Comparison of ENCODE assay signal across 1 fruit fly cellular context in the genomic region with DNA sequence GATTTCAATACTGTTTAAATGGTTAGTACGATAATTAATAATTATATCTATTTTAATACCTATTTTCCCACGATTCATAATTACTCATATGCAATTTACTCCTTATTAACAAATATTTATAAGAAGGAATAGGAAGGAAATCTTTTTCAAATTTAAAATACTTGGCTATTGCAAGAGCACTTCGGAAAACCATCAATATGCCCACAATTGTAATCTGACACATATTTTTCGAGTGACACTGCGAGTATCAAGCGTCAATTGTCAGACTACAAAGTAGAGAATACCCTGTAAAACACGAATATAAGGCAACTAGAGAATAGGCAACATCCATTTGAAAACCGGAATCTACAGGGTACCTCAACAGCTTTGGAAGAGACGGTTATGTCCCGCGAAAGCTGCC.
TF ChIP-seq lines count a peak whose summit lies in the region.

No protein-coding gene starts in this region.

TF ChIP-seq in whole organism, embryonic, 481 proteins besides CTCF, POLR2A, EP300 and RAD21 (continued from another document and continues in another):
- TF ChIP-seq pros (GFP tag; optimal IDR thresholded peaks at IDR 0.05; lab: Kevin White, UChicago) (no peak), ac (GFP tag; optimal IDR thresholded peaks at IDR 0.05; lab: Kevin White, UChicago) (no peak), dmrt99B (tag; optimal IDR thresholded peaks at IDR 0.05; lab: Kevin White, UChicago) (peak; percentile 58), zen (tag; optimal IDR thresholded peaks at IDR 0.05; lab: Kevin White, UChicago) (no peak), pan (optimal IDR thresholded peaks at IDR 0.05; lab: Kevin White, UChicago) (no peak), pan (GFP tag; optimal IDR thresholded peaks at IDR 0.05 in 1 of 2, IDR thresholded peaks at IDR 0.05 in 1 of 2) (no peak), H2.0 (GFP tag; IDR thresholded peaks at IDR 0.05; lab: Robert Waterston, UW) (no peak), CG12236 (GFP tag; optimal IDR thresholded peaks at IDR 0.05; lab: Kevin White, UChicago) (no peak), CG11696 (GFP tag; IDR thresholded peaks at IDR 0.05; lab: Robert Waterston, UW) (no peak), kay (GFP tag; optimal IDR thresholded peaks at IDR 0.05; lab: Kevin White, UChicago) (no peak), Optix (GFP tag; IDR thresholded peaks at IDR 0.05; lab: Robert Waterston, UW) (no peak), CG11456 (GFP tag; IDR thresholded peaks at IDR 0.05; lab: Robert Waterston, UW) (no peak), CG2116 (GFP tag; optimal IDR thresholded peaks at IDR 0.05; lab: Kevin White, UChicago) (no peak), scrt (GFP tag; optimal IDR thresholded peaks at IDR 0.05; lab: Kevin White, UChicago) (no peak), CG2202 (tag; optimal IDR thresholded peaks at IDR 0.05; lab: Kevin White, UChicago) (no peak), Camta (GFP tag; optimal IDR thresholded peaks at IDR 0.05; lab: Kevin White, UChicago) (no peak), Ptx1 (GFP tag; IDR thresholded peaks at IDR 0.05; lab: Robert Waterston, UW) (no peak), CG6683 (GFP tag; optimal IDR thresholded peaks at IDR 0.05; lab: Kevin White, UChicago) (peak; percentile 13), ftz-f1 (GFP tag; optimal IDR thresholded peaks at IDR 0.05; lab: Kevin White, UChicago) (no peak), CG12942 (GFP tag; optimal IDR thresholded peaks at IDR 0.05; lab: Kevin White, UChicago) (no peak), sim (GFP tag; IDR thresholded peaks at IDR 0.05; lab: Robert Waterston, UW) (no peak), Aef1 (GFP tag; IDR thresholded peaks at IDR 0.05; lab: Robert Waterston, UW) (no peak), CG11247 (GFP tag; IDR thresholded peaks at IDR 0.05; lab: Robert Waterston, UW) (no peak), row (GFP tag; IDR thresholded peaks at IDR 0.05; lab: Robert Waterston, UW) (peak; percentile 43), ato (GFP tag; IDR thresholded peaks at IDR 0.05; lab: Robert Waterston, UW; ENCODE audit: partially characterized antibody) (no peak), CG4730 (GFP tag; IDR thresholded peaks at IDR 0.05; lab: Robert Waterston, UW) (no peak), pb (GFP tag; optimal IDR thresholded peaks at IDR 0.05; lab: Kevin White, UChicago) (no peak), CG18262 (tag; optimal IDR thresholded peaks at IDR 0.05; lab: Kevin White, UChicago) (peak; percentile 16), CG18011 (GFP tag; optimal IDR thresholded peaks at IDR 0.05; lab: Kevin White, UChicago) (no peak), Eip74EF (GFP tag; optimal IDR thresholded peaks at IDR 0.05; lab: Kevin White, UChicago) (no peak), CG43689 (GFP tag; IDR thresholded peaks at IDR 0.05; lab: Robert Waterston, UW) (no peak), eve (GFP tag; optimal IDR thresholded peaks at IDR 0.05; lab: Kevin White, UChicago) (no peak), CG7357 (GFP tag; IDR thresholded peaks at IDR 0.05; lab: Robert Waterston, UW) (no peak), HLH3B (GFP tag; IDR thresholded peaks at IDR 0.05; lab: Robert Waterston, UW) (no peak), CG9932 (GFP tag; IDR thresholded peaks at IDR 0.05; lab: Robert Waterston, UW) (peak; percentile 35), en (GFP tag; optimal IDR thresholded peaks at IDR 0.05; lab: Kevin White, UChicago) (no peak), lab (GFP tag; optimal IDR thresholded peaks at IDR 0.05; lab: Kevin White, UChicago) (peak; percentile 57), tgo (GFP tag; IDR thresholded peaks at IDR 0.05; lab: Robert Waterston, UW) (no peak), Usf (GFP tag; optimal IDR thresholded peaks at IDR 0.05; lab: Kevin White, UChicago) (no peak), ab (GFP tag; optimal IDR thresholded peaks at IDR 0.05; lab: Kevin White, UChicago) (no peak), Dek (tag; optimal IDR thresholded peaks at IDR 0.05; lab: Kevin White, UChicago) (peak; percentile 31), ranshi (GFP tag; IDR thresholded peaks at IDR 0.05; lab: Robert Waterston, UW) (no peak), CG10959 (GFP tag; IDR thresholded peaks at IDR 0.05; lab: Robert Waterston, UW) (no peak), sd (tag; optimal IDR thresholded peaks at IDR 0.05; lab: Kevin White, UChicago) (no peak), CG10366 (GFP tag; IDR thresholded peaks at IDR 0.05; lab: Robert Waterston, UW) (no peak), CG4854 (GFP tag; optimal IDR thresholded peaks at IDR 0.05; lab: Kevin White, UChicago) (no peak), CG1603 (tag; optimal IDR thresholded peaks at IDR 0.05; lab: Kevin White, UChicago) (no peak), CG3163 (GFP tag; optimal IDR thresholded peaks at IDR 0.05; lab: Kevin White, UChicago) (no peak), kni (GFP tag; optimal IDR thresholded peaks at IDR 0.05; lab: Kevin White, UChicago) (no peak), pita (GFP tag; optimal IDR thresholded peaks at IDR 0.05; lab: Kevin White, UChicago) (no peak), Sox100B (GFP tag; optimal IDR thresholded peaks at IDR 0.05; lab: Kevin White, UChicago) (peak; percentile 14), Mes4 (GFP tag; optimal IDR thresholded peaks at IDR 0.05; lab: Kevin White, UChicago) (no peak), caup (GFP tag; optimal IDR thresholded peaks at IDR 0.05; lab: Kevin White, UChicago; ENCODE audit: severe bottlenecking) (peak; percentile 3), lov (optimal IDR thresholded peaks at IDR 0.05; lab: Kevin White, UChicago) (no peak), lov (GFP tag; IDR thresholded peaks at IDR 0.05; lab: Robert Waterston, UW) (no peak), CG10654 (GFP tag; optimal IDR thresholded peaks at IDR 0.05; lab: Kevin White, UChicago) (no peak), CG4360 (GFP tag; IDR thresholded peaks at IDR 0.05; lab: Robert Waterston, UW) (no peak), CG16863 (GFP tag; optimal IDR thresholded peaks at IDR 0.05; lab: Kevin White, UChicago) (no peak), Fer2 (tag; optimal IDR thresholded peaks at IDR 0.05; lab: Kevin White, UChicago) (no peak), run (tag; optimal IDR thresholded peaks at IDR 0.05; lab: Kevin White, UChicago) (no peak), B-H1 (GFP tag; IDR thresholded peaks at IDR 0.05; lab: Robert Waterston, UW) (no peak), CG1647 (GFP tag; optimal IDR thresholded peaks at IDR 0.05; lab: Kevin White, UChicago) (no peak), CG4328 (GFP tag; optimal IDR thresholded peaks at IDR 0.05; lab: Kevin White, UChicago) (no peak), CG14050 (GFP tag; IDR thresholded peaks at IDR 0.05; lab: Robert Waterston, UW) (no peak), CG15269 (tag; optimal IDR thresholded peaks at IDR 0.05; lab: Kevin White, UChicago) (no peak), CG16815 (GFP tag; optimal IDR thresholded peaks at IDR 0.05; lab: Kevin White, UChicago) (no peak), seq (GFP tag; IDR thresholded peaks at IDR 0.05; lab: Robert Waterston, UW) (no peak), CG17568 (GFP tag; optimal IDR thresholded peaks at IDR 0.05; lab: Kevin White, UChicago) (no peak), hth (optimal IDR thresholded peaks at IDR 0.05; lab: Kevin White, UChicago) (no peak), inv (GFP tag; IDR thresholded peaks at IDR 0.05; lab: Robert Waterston, UW; ENCODE audit: partially characterized antibody) (no peak), CG12744 (GFP tag; optimal IDR thresholded peaks at IDR 0.05; lab: Kevin White, UChicago) (no peak), vnd (GFP tag; IDR thresholded peaks at IDR 0.05; lab: Robert Waterston, UW; ENCODE audit: partially characterized antibody) (no peak), nau (GFP tag; optimal IDR thresholded peaks at IDR 0.05; lab: Kevin White, UChicago) (no peak), CG9215 (GFP tag; IDR thresholded peaks at IDR 0.05; lab: Robert Waterston, UW) (no peak), CG32532 (GFP tag; IDR thresholded peaks at IDR 0.05; lab: Robert Waterston, UW) (0 out of 2 replicates have a peak, but pooled peaks have one; percentile 13), CG18599 (GFP tag; optimal IDR thresholded peaks at IDR 0.05; lab: Kevin White, UChicago) (peak; percentile 67), ind (GFP tag; optimal IDR thresholded peaks at IDR 0.05; lab: Kevin White, UChicago) (peak; percentile 15), btn (GFP tag; optimal IDR thresholded peaks at IDR 0.05; lab: Kevin White, UChicago) (no peak), nerfin-2 (GFP tag; IDR thresholded peaks at IDR 0.05; lab: Robert Waterston, UW; ENCODE audit: partially characterized antibody) (no peak), Ets97D (GFP tag; optimal IDR thresholded peaks at IDR 0.05; lab: Kevin White, UChicago) (no peak), exex (tag; optimal IDR thresholded peaks at IDR 0.05; lab: Kevin White, UChicago) (peak; percentile 2), lilli (GFP tag; optimal IDR thresholded peaks at IDR 0.05; lab: Kevin White, UChicago) (peak; percentile 5), tap (tag; optimal IDR thresholded peaks at IDR 0.05; lab: Kevin White, UChicago) (no peak), CG9727 (GFP tag; optimal IDR thresholded peaks at IDR 0.05; lab: Kevin White, UChicago) (peak; percentile 35), CG34376 (GFP tag; optimal IDR thresholded peaks at IDR 0.05; lab: Kevin White, UChicago) (no peak), tio (GFP tag; optimal IDR thresholded peaks at IDR 0.05; lab: Kevin White, UChicago) (no peak), Kr (GFP tag; optimal IDR thresholded peaks at IDR 0.05; lab: Kevin White, UChicago) (no peak), Meics (GFP tag; optimal IDR thresholded peaks at IDR 0.05; lab: Kevin White, UChicago) (peak; percentile 74), NFAT (GFP tag; IDR thresholded peaks at IDR 0.05; lab: Robert Waterston, UW) (no peak), Nf-YA (GFP tag; IDR thresholded peaks at IDR 0.05; lab: Robert Waterston, UW) (no peak), H15 (GFP tag; IDR thresholded peaks at IDR 0.05; lab: Robert Waterston, UW) (no peak), CG7987 (GFP tag; optimal IDR thresholded peaks at IDR 0.05; lab: Kevin White, UChicago) (no peak), CG12155 (GFP tag; optimal IDR thresholded peaks at IDR 0.05; lab: Kevin White, UChicago) (no peak), klu (GFP tag; IDR thresholded peaks at IDR 0.05; lab: Robert Waterston, UW) (no peak), Adf1 (GFP tag; IDR thresholded peaks at IDR 0.05; lab: Robert Waterston, UW) (no peak), CG10565 (GFP tag; optimal IDR thresholded peaks at IDR 0.05; lab: Kevin White, UChicago) (no peak), NK7.1 (GFP tag; optimal IDR thresholded peaks at IDR 0.05; lab: Kevin White, UChicago) (no peak), CG11560 (tag; IDR thresholded peaks at IDR 0.05; lab: Robert Waterston, UW) (no peak), CG13775 (GFP tag; optimal IDR thresholded peaks at IDR 0.05; lab: Kevin White, UChicago) (no peak), CG3281 (GFP tag; optimal IDR thresholded peaks at IDR 0.05; lab: Kevin White, UChicago) (peak; percentile 64), prd (optimal IDR thresholded peaks at IDR 0.05; lab: Kevin White, UChicago) (no peak), prd (GFP tag; IDR thresholded peaks at IDR 0.05; lab: Robert Waterston, UW) (no peak), Hsf (GFP tag; optimal IDR thresholded peaks at IDR 0.05; lab: Kevin White, UChicago) (no peak), luna (GFP tag; optimal IDR thresholded peaks at IDR 0.05; lab: Kevin White, UChicago) (no peak), mam (GFP tag; optimal IDR thresholded peaks at IDR 0.05; lab: Kevin White, UChicago) (no peak), NC2β (GFP tag; optimal IDR thresholded peaks at IDR 0.05; lab: Kevin White, UChicago) (no peak), CG11093 (GFP tag; IDR thresholded peaks at IDR 0.05; lab: Robert Waterston, UW) (no peak), CG2889 (GFP tag; IDR thresholded peaks at IDR 0.05; lab: Robert Waterston, UW) (no peak), CG32772 (GFP tag; IDR thresholded peaks at IDR 0.05; lab: Robert Waterston, UW) (no peak), kah (GFP tag; optimal IDR thresholded peaks at IDR 0.05; lab: Kevin White, UChicago) (no peak), nmo (GFP tag; optimal IDR thresholded peaks at IDR 0.05; lab: Kevin White, UChicago) (no peak), CG11723 (GFP tag; optimal IDR thresholded peaks at IDR 0.05; lab: Kevin White, UChicago) (no peak), insv (GFP tag; optimal IDR thresholded peaks at IDR 0.05; lab: Kevin White, UChicago) (no peak), slou (GFP tag; optimal IDR thresholded peaks at IDR 0.05; lab: Kevin White, UChicago) (peak; percentile 43), CG10147 (GFP tag; optimal IDR thresholded peaks at IDR 0.05; lab: Kevin White, UChicago) (peak; percentile 48), CG8388 (GFP tag; optimal IDR thresholded peaks at IDR 0.05; lab: Kevin White, UChicago) (no peak), Hr39 (optimal IDR thresholded peaks at IDR 0.05; lab: Kevin White, UChicago) (no peak), Sin3A (optimal IDR thresholded peaks at IDR 0.05; lab: Kevin White, UChicago) (no peak), toy (GFP tag; IDR thresholded peaks at IDR 0.05; lab: Robert Waterston, UW) (no peak), pum (GFP tag; optimal IDR thresholded peaks at IDR 0.05; lab: Kevin White, UChicago) (no peak), Bdp1 (GFP tag; optimal IDR thresholded peaks at IDR 0.05; lab: Kevin White, UChicago) (no peak), CG7372 (GFP tag; IDR thresholded peaks at IDR 0.05; lab: Robert Waterston, UW) (no peak), phol (tag; optimal IDR thresholded peaks at IDR 0.05; lab: Kevin White, UChicago) (peak; percentile 6), mirr (GFP tag; optimal IDR thresholded peaks at IDR 0.05; lab: Kevin White, UChicago) (no peak), fu2 (GFP tag; optimal IDR thresholded peaks at IDR 0.05; lab: Kevin White, UChicago) (no peak), Side (GFP tag; optimal IDR thresholded peaks at IDR 0.05; lab: Kevin White, UChicago) (no peak), Hr78 (GFP tag; optimal IDR thresholded peaks at IDR 0.05; lab: Kevin White, UChicago) (no peak), CG14667 (GFP tag; IDR thresholded peaks at IDR 0.05; lab: Robert Waterston, UW) (no peak), hkb (optimal IDR thresholded peaks at IDR 0.05; lab: Kevin White, UChicago) (no peak), hkb (GFP tag; IDR thresholded peaks at IDR 0.05; lab: Robert Waterston, UW) (no peak), CG12391 (tag; optimal IDR thresholded peaks at IDR 0.05; lab: Kevin White, UChicago) (no peak), Stat92E (GFP tag; optimal IDR thresholded peaks at IDR 0.05; lab: Kevin White, UChicago) (no peak), CG3995 (GFP tag; optimal IDR thresholded peaks at IDR 0.05; lab: Kevin White, UChicago) (no peak), bcd (GFP tag; optimal IDR thresholded peaks at IDR 0.05; lab: Kevin White, UChicago) (peak; percentile 40), Bteb2 (GFP tag; optimal IDR thresholded peaks at IDR 0.05; lab: Kevin White, UChicago) (no peak), Hmx (GFP tag; optimal IDR thresholded peaks at IDR 0.05; lab: Kevin White, UChicago) (no peak), Ssrp (tag; optimal IDR thresholded peaks at IDR 0.05; lab: Kevin White, UChicago) (no peak)
